Fruit fly (Drosophila melanogaster) whole organism, embryonic: ENCODE results near the gene Lst8.

Source experiments
- Antp ChIP-seq: fragments of 200-800 bp; sonication (Bioruptor generic); optimal IDR thresholded peaks from 3 replicates; lab custom pipeline; 2016; ENCODE audit warnings: missing biosample characterization, missing genetic modification characterization
- BtbVII ChIP-seq: fragments of 200-800 bp; sonication (Bioruptor generic); optimal IDR thresholded peaks from 3 replicates; lab custom pipeline; 2017; ENCODE audit warnings: missing biosample characterization, mild to moderate bottlenecking, missing genetic modification characterization
- CG10654 ChIP-seq: fragments of 200-800 bp; sonication (Bioruptor generic); optimal IDR thresholded peaks from 2 replicates; lab custom pipeline; 2016; ENCODE audit warnings: missing biosample characterization, missing genetic modification characterization
- CG13287 ChIP-seq: fragments of 200-800 bp; sonication (Bioruptor generic); IDR thresholded peaks from 2 replicates; pipeline ENCODE4 v1.3.6; 2022; ENCODE audit warnings: missing biosample characterization, missing genetic modification characterization; ENCODE audit not compliant: partially characterized antibody
- CG13424 ChIP-seq: fragments of 200-800 bp; sonication (Bioruptor generic); optimal IDR thresholded peaks from 2 replicates; lab custom pipeline; 2019; ENCODE audit warnings: missing biosample characterization, mild to moderate bottlenecking, missing genetic modification characterization, moderate library complexity
- CG15514 ChIP-seq: fragments of 200-800 bp; sonication (Bioruptor generic); optimal IDR thresholded peaks from 3 replicates; lab custom pipeline; 2017; ENCODE audit warnings: missing biosample characterization, missing genetic modification characterization, mild to moderate bottlenecking, moderate library complexity, missing genetic modification reagents
- CG16813 ChIP-seq: fragments of 200-800 bp; sonication (Bioruptor generic); IDR thresholded peaks from 3 replicates; pipeline ENCODE4 v1.3.6; 2022; ENCODE audit warnings: missing biosample characterization, missing genetic modification characterization; ENCODE audit not compliant: partially characterized antibody
- CG17385 ChIP-seq: fragments of 200-800 bp; sonication (Bioruptor generic); optimal IDR thresholded peaks from 3 replicates; lab custom pipeline; 2018; ENCODE audit warnings: missing biosample characterization, mild to moderate bottlenecking, missing genetic modification characterization
- CG2129 ChIP-seq: fragments of 200-800 bp; sonication (Bioruptor generic); IDR thresholded peaks from 2 replicates; pipeline ENCODE4 v1.3.6; 2022; ENCODE audit warnings: missing biosample characterization, missing genetic modification characterization; ENCODE audit not compliant: partially characterized antibody
- CG2712 ChIP-seq: fragments of 200-800 bp; optimal IDR thresholded peaks from 3 replicates; lab custom pipeline; 2019; ENCODE audit warnings: missing biosample characterization, mild to moderate bottlenecking, missing genetic modification characterization, moderate library complexity
- CG2889 ChIP-seq: fragments of 200-800 bp; sonication (Bioruptor generic); IDR thresholded peaks from 3 replicates; pipeline ENCODE4 v1.3.6; 2022; ENCODE audit warnings: missing biosample characterization, missing genetic modification characterization
- CG3065 ChIP-seq: fragments of 200-800 bp; sonication (Bioruptor generic); optimal IDR thresholded peaks from 2 replicates; lab custom pipeline; 2016; ENCODE audit warnings: missing biosample characterization, missing genetic modification characterization
- CG31388 ChIP-seq: fragments of 200-800 bp; sonication (Bioruptor generic); optimal IDR thresholded peaks from 2 replicates; lab custom pipeline; 2016; ENCODE audit warnings: missing biosample characterization, missing genetic modification characterization
- CG31441 ChIP-seq: fragments of 200-800 bp; sonication (Bioruptor generic); IDR thresholded peaks from 2 replicates; pipeline ENCODE4 v1.3.6; 2022; ENCODE audit warnings: missing biosample characterization, missing genetic modification characterization
- CG3163 ChIP-seq: fragments of 200-800 bp; sonication (Bioruptor generic); optimal IDR thresholded peaks from 3 replicates; lab custom pipeline; 2016; ENCODE audit warnings: missing biosample characterization, missing genetic modification characterization
- CG34224 ChIP-seq: fragments of 200-800 bp; sonication (Bioruptor generic); IDR thresholded peaks from 3 replicates; pipeline ENCODE4 v1.3.6; 2022; ENCODE audit warnings: missing biosample characterization, missing genetic modification characterization; ENCODE audit not compliant: partially characterized antibody
- CG4404 ChIP-seq: fragments of 200-800 bp; sonication (Bioruptor generic); IDR thresholded peaks from 2 replicates; pipeline ENCODE4 v1.3.6; 2022; ENCODE audit warnings: missing biosample characterization, missing genetic modification characterization
- CG5245 ChIP-seq: fragments of 200-800 bp; sonication (Bioruptor generic); optimal IDR thresholded peaks from 3 replicates; lab custom pipeline; 2016; ENCODE audit warnings: missing biosample characterization, missing genetic modification characterization
- CG7556 ChIP-seq: fragments of 200-800 bp; sonication (Bioruptor generic); optimal IDR thresholded peaks from 2 replicates; lab custom pipeline; 2017; ENCODE audit warnings: missing biosample characterization, mild to moderate bottlenecking, missing genetic modification characterization
- CG8478 ChIP-seq: fragments of >200 bp; optimal IDR thresholded peaks from 2 replicates; lab custom pipeline; 2018
- CrebB ChIP-seq: fragments of 200-800 bp; sonication (Bioruptor generic); optimal IDR thresholded peaks from 3 replicates; lab custom pipeline; 2018; ENCODE audit warnings: missing biosample characterization, mild to moderate bottlenecking, missing genetic modification characterization
- E2f1 ChIP-seq: fragments of 200-800 bp; sonication (Bioruptor generic); IDR thresholded peaks from 2 replicates; pipeline ENCODE4 v1.3.6; 2022; ENCODE audit warnings: missing biosample characterization, missing genetic modification characterization
- Ets65A ChIP-seq: fragments of 200-800 bp; sonication (Bioruptor generic); peaks from one replicate; lab custom pipeline; 2016; ENCODE audit warnings: missing biosample characterization, missing genetic modification characterization
- Ets97D ChIP-seq: fragments of 200-800 bp; sonication (Bioruptor generic); optimal IDR thresholded peaks from 3 replicates; lab custom pipeline; 2016; ENCODE audit warnings: missing biosample characterization, missing genetic modification characterization
- HHEX ChIP-seq: fragments of 200-800 bp; sonication (Bioruptor generic); optimal IDR thresholded peaks from 3 replicates; lab custom pipeline; 2017; ENCODE audit warnings: missing biosample characterization, mild to moderate bottlenecking, missing genetic modification characterization, missing genetic modification reagents
- HLH3B ChIP-seq: fragments of 200-800 bp; sonication (Bioruptor generic); IDR thresholded peaks from 2 replicates; pipeline ENCODE4 v1.3.6; 2022; ENCODE audit warnings: missing biosample characterization, missing genetic modification characterization
- MESR4 ChIP-seq: fragments of 200-800 bp; sonication (Bioruptor generic); optimal IDR thresholded peaks from 2 replicates; lab custom pipeline; 2018; ENCODE audit warnings: missing biosample characterization, mild to moderate bottlenecking, missing genetic modification characterization, moderate library complexity
- Mad ChIP-seq: fragments of 200-800 bp; sonication (Bioruptor generic); optimal IDR thresholded peaks from 2 replicates; lab custom pipeline; 2016; ENCODE audit warnings: missing biosample characterization, missing genetic modification characterization
- NK7.1 ChIP-seq: fragments of 200-800 bp; sonication (Bioruptor generic); optimal IDR thresholded peaks from 3 replicates; lab custom pipeline; 2016; ENCODE audit warnings: missing biosample characterization, missing genetic modification characterization
- Sox102F ChIP-seq: fragments of 200-800 bp; sonication (Bioruptor generic); optimal IDR thresholded peaks from 2 replicates; lab custom pipeline; 2018; ENCODE audit warnings: missing biosample characterization, mild to moderate bottlenecking, missing genetic modification characterization, moderate library complexity
- Trl ChIP-seq, 3 experiments: fragments of >200 bp in 2 of 3; fragments of 200-800 bp in 1 of 3; sonication (Bioruptor generic) in 1 of 3; optimal IDR thresholded peaks; 2 replicates in 1 of 3; 3 replicates in 2 of 3; lab custom pipeline; 2016 to 2017; ENCODE audit warnings: missing biosample characterization in 1 of 3, missing genetic modification characterization in 1 of 3
- Xrp1 ChIP-seq: fragments of 200-800 bp; sonication (Bioruptor generic); IDR thresholded peaks from 2 replicates; pipeline ENCODE4 v1.3.6; 2022; ENCODE audit warnings: missing biosample characterization, missing genetic modification characterization
- YL-1 ChIP-seq: fragments of 200-800 bp; sonication (Bioruptor generic); optimal IDR thresholded peaks from 3 replicates; lab custom pipeline; 2017; ENCODE audit warnings: missing biosample characterization, mild to moderate bottlenecking, missing genetic modification characterization
- ap ChIP-seq: fragments of 200-800 bp; sonication (Bioruptor generic); IDR thresholded peaks from 2 replicates; pipeline ENCODE4 v1.3.6; 2022; ENCODE audit warnings: missing biosample characterization, missing genetic modification characterization
- bbx ChIP-seq: fragments of 200-800 bp; sonication (Bioruptor generic); IDR thresholded peaks from 2 replicates; pipeline ENCODE4 v1.3.6; 2022; ENCODE audit warnings: missing biosample characterization, missing genetic modification characterization; ENCODE audit not compliant: partially characterized antibody
- br ChIP-seq: fragments of >200 bp; optimal IDR thresholded peaks from 2 replicates; lab custom pipeline; 2017
- dm ChIP-seq: fragments of 200-800 bp; sonication (Bioruptor generic); optimal IDR thresholded peaks from 3 replicates; lab custom pipeline; 2016; ENCODE audit warnings: missing biosample characterization, missing genetic modification characterization
- ewg ChIP-seq: fragments of 200-800 bp; sonication (Bioruptor generic); optimal IDR thresholded peaks from 3 replicates; lab custom pipeline; 2017; ENCODE audit warnings: mild to moderate bottlenecking, missing biosample characterization, missing genetic modification reagents, missing genetic modification characterization
- ftz-f1 ChIP-seq: fragments of 200-800 bp; sonication (Bioruptor generic); optimal IDR thresholded peaks from 2 replicates; lab custom pipeline; 2016; ENCODE audit warnings: missing biosample characterization, missing genetic modification characterization
- grau ChIP-seq: fragments of 200-800 bp; optimal IDR thresholded peaks from 3 replicates; lab custom pipeline; 2019; ENCODE audit warnings: missing biosample characterization, mild to moderate bottlenecking, missing genetic modification characterization, moderate library complexity
- ind ChIP-seq: fragments of 200-800 bp; sonication (Bioruptor generic); optimal IDR thresholded peaks from 3 replicates; lab custom pipeline; 2016; ENCODE audit warnings: missing biosample characterization, missing genetic modification characterization
- klu ChIP-seq: fragments of 200-800 bp; sonication (Bioruptor generic); IDR thresholded peaks from 2 replicates; pipeline ENCODE4 v1.3.6; 2022; ENCODE audit warnings: missing biosample characterization, missing genetic modification characterization
- lola ChIP-seq, 3 experiments: fragments of >200 bp in 2 of 3; fragments of 200-800 bp in 1 of 3; sonication (Bioruptor generic) in 1 of 3; optimal IDR thresholded peaks; 2 replicates each; lab custom pipeline; 2017 to 2019; ENCODE audit warnings: missing biosample characterization in 3 of 3, missing genetic modification characterization in 3 of 3, mild to moderate bottlenecking in 1 of 3, moderate library complexity in 1 of 3
- mam ChIP-seq: fragments of 200-800 bp; sonication (Bioruptor generic); optimal IDR thresholded peaks from 3 replicates; lab custom pipeline; 2016; ENCODE audit warnings: missing biosample characterization, missing genetic modification characterization
- nom ChIP-seq: fragments of 200-800 bp; sonication (Bioruptor generic); optimal IDR thresholded peaks from 2 replicates; lab custom pipeline; 2017; ENCODE audit warnings: missing biosample characterization, missing genetic modification characterization, mild to moderate bottlenecking, moderate library complexity, missing genetic modification reagents
- repo ChIP-seq: fragments of 200-800 bp; sonication (Bioruptor generic); optimal IDR thresholded peaks from 2 replicates; lab custom pipeline; 2016; ENCODE audit warnings: missing biosample characterization, missing genetic modification characterization
- seq ChIP-seq: fragments of 200-800 bp; sonication (Bioruptor generic); IDR thresholded peaks from 2 replicates; pipeline ENCODE4 v1.3.6; 2022; ENCODE audit warnings: missing biosample characterization, missing genetic modification characterization
- sob ChIP-seq: fragments of 200-800 bp; sonication (Bioruptor generic); IDR thresholded peaks from 2 replicates; pipeline ENCODE4 v1.3.6; 2022; ENCODE audit warnings: missing biosample characterization, missing genetic modification characterization
- ssp ChIP-seq: fragments of 200-800 bp; sonication (Bioruptor generic); IDR thresholded peaks from 2 replicates; pipeline ENCODE4 v1.3.6; 2022; ENCODE audit warnings: missing biosample characterization, missing genetic modification characterization
- stwl ChIP-seq: fragments of 200-800 bp; sonication (Bioruptor generic); optimal IDR thresholded peaks from 3 replicates; lab custom pipeline; 2018; ENCODE audit warnings: missing biosample characterization, mild to moderate bottlenecking, missing genetic modification characterization, moderate library complexity
- zfh2 ChIP-seq: fragments of 200-800 bp; sonication (Bioruptor generic); optimal IDR thresholded peaks from 2 replicates; lab custom pipeline; 2016; ENCODE audit warnings: missing biosample characterization, missing genetic modification characterization

Lst8 gene

dm6 chrX:9638927-9639420, 33.2 kb upstream of the Lst8 start (continued):
- TF ChIP-seq stwl (peak; percentile 99), Mad (no peak), Ets65A (GFP tag; lab: Kevin White, UChicago) (peak; percentile 71), zfh2 (GFP tag; lab: Kevin White, UChicago) (no peak), dm (GFP tag; lab: Kevin White, UChicago) (no peak), seq (GFP tag; lab: Robert Waterston, UW) (peak; percentile 93), grau (no peak), BtbVII (no peak), ap (GFP tag; lab: Robert Waterston, UW) (no peak), ewg (peak; percentile 82), CrebB (tag; lab: Kevin White, UChicago) (no peak), CG2889 (GFP tag; lab: Robert Waterston, UW) (no peak), CG16813 (peak; percentile 26; the same call in 1 of the 3 replicates), mam (GFP tag; lab: Kevin White, UChicago) (no peak), ind (GFP tag; lab: Kevin White, UChicago) (no peak), CG17385 (GFP tag; lab: Kevin White, UChicago) (no peak), HLH3B (GFP tag; lab: Robert Waterston, UW) (peak; percentile 20; the same call in 1 of the 2 replicates), Trl (optimal IDR thresholded peaks at IDR 0.05; lab: Kevin White, UChicago) (peak; percentile 69 to 75), Trl (GFP tag; optimal IDR thresholded peaks at IDR 0.05; lab: Kevin White, UChicago) (peak; percentile 52), bbx (GFP tag; lab: Robert Waterston, UW) (peak; percentile 58), CG4404 (GFP tag; lab: Robert Waterston, UW) (no peak), Xrp1 (GFP tag; lab: Robert Waterston, UW) (no peak), CG10654 (GFP tag; lab: Kevin White, UChicago) (no peak), lola (GFP tag; optimal IDR thresholded peaks at IDR 0.05; lab: Kevin White, UChicago) (no peak), CG31388 (GFP tag; lab: Kevin White, UChicago) (no peak), CG13424 (tag; lab: Kevin White, UChicago) (no peak), YL-1 (GFP tag; lab: Kevin White, UChicago) (peak; percentile 7), CG15514 (GFP tag; lab: Kevin White, UChicago) (peak; percentile 18), CG7556 (GFP tag; lab: Kevin White, UChicago) (no peak), ssp (GFP tag; lab: Robert Waterston, UW) (no peak), repo (no peak), Sox102F (GFP tag; lab: Kevin White, UChicago) (peak; percentile 11), CG2129 (0 out of 2 replicates have a peak, but pooled peaks have one; percentile 10), NK7.1 (no peak), HHEX (GFP tag; lab: Kevin White, UChicago) (no peak), CG5245 (GFP tag; lab: Kevin White, UChicago) (no peak), sob (GFP tag; lab: Robert Waterston, UW) (0 out of 2 replicates have a peak, but pooled peaks have one; percentile 7), CG2712 (tag; lab: Kevin White, UChicago) (no peak), Ets97D (GFP tag; lab: Kevin White, UChicago) (no peak), MESR4 (GFP tag; lab: Kevin White, UChicago) (no peak), CG8478 (lab: Kevin White, UChicago) (no peak), nom (GFP tag; lab: Kevin White, UChicago) (peak; percentile 18), Antp (GFP tag; lab: Kevin White, UChicago) (no peak), ftz-f1 (GFP tag; lab: Kevin White, UChicago) (no peak), br (lab: Kevin White, UChicago) (no peak), CG3065 (GFP tag; lab: Kevin White, UChicago) (no peak), CG13287 (GFP tag; lab: Robert Waterston, UW) (peak; percentile 64), CG3163 (GFP tag; lab: Kevin White, UChicago) (peak; percentile 28), CG31441 (GFP tag; lab: Robert Waterston, UW) (no peak), klu (no peak), CG34224 (GFP tag; lab: Robert Waterston, UW) (peak; percentile 60), E2f1 (no peak)
